Worm (Caenorhabditis elegans) whole organism, L3 larva: ENCODE measurements around the gene ugt-7.

Source experiments
- R02D3.7 ChIP-seq: fragments of 150-350 bp; optimal IDR thresholded peaks from 2 replicates; lab custom pipeline; 2014; ENCODE audit warnings: missing biosample characterization, missing genetic modification characterization
- aly-2 ChIP-seq: fragments of 150-350 bp; optimal IDR thresholded peaks from 2 replicates; lab custom pipeline; 2014; ENCODE audit warnings: missing biosample characterization, missing genetic modification characterization
- ceh-28 ChIP-seq: fragments of 150-350 bp; optimal IDR thresholded peaks from 2 replicates; lab custom pipeline; 2014; ENCODE audit warnings: missing biosample characterization, missing genetic modification reagents, missing genetic modification characterization
- ceh-82 ChIP-seq: fragments of 150-350 bp; optimal IDR thresholded peaks from 2 replicates; lab custom pipeline; 2014; ENCODE audit warnings: missing biosample characterization, missing genetic modification characterization
- ceh-9 ChIP-seq: sonication (generic microtip); optimal IDR thresholded peaks from 2 replicates; lab custom pipeline; 2018; ENCODE audit warnings: missing biosample characterization, missing genetic modification characterization
- elt-1 ChIP-seq: fragments of 150-350 bp; optimal IDR thresholded peaks from 2 replicates; lab custom pipeline; 2014; ENCODE audit warnings: missing biosample characterization, missing genetic modification characterization
- eor-1 ChIP-seq, 2 experiments: fragments of 150-350 bp; optimal IDR thresholded peaks; 2 replicates each; lab custom pipeline; 2014 to 2018; ENCODE audit warnings: missing biosample characterization in 2 of 2, missing genetic modification characterization in 2 of 2
- fkh-10 ChIP-seq: sonication (generic microtip); optimal IDR thresholded peaks from 2 replicates; lab custom pipeline; 2017; ENCODE audit warnings: missing biosample characterization, missing genetic modification reagents, missing genetic modification characterization
- fkh-2 ChIP-seq: fragments of 150-350 bp; optimal IDR thresholded peaks from 2 replicates; lab custom pipeline; 2014; ENCODE audit warnings: missing biosample characterization, missing genetic modification reagents, missing genetic modification characterization
- fos-1 ChIP-seq: fragments of 150-350 bp; optimal IDR thresholded peaks from 2 replicates; lab custom pipeline; 2014; ENCODE audit warnings: missing biosample characterization, missing genetic modification characterization
- mdl-1 ChIP-seq: fragments of 150-350 bp; optimal IDR thresholded peaks from 2 replicates; lab custom pipeline; 2014; ENCODE audit warnings: missing biosample characterization, missing genetic modification characterization
- nhr-23 ChIP-seq: fragments of 150-350 bp; optimal IDR thresholded peaks from 2 replicates; lab custom pipeline; 2014; ENCODE audit warnings: missing biosample characterization, missing genetic modification reagents, missing genetic modification characterization
- nhr-237 ChIP-seq: fragments of 150-350 bp; optimal IDR thresholded peaks from 2 replicates; lab custom pipeline; 2014; ENCODE audit warnings: missing biosample characterization, missing genetic modification characterization
- nhr-28 ChIP-seq: fragments of 150-350 bp; optimal IDR thresholded peaks from 2 replicates; lab custom pipeline; 2014; ENCODE audit warnings: missing biosample characterization, missing genetic modification characterization
- nhr-43 ChIP-seq: sonication (generic microtip); optimal IDR thresholded peaks from 2 replicates; lab custom pipeline; 2016; ENCODE audit warnings: mild to moderate bottlenecking, missing genetic modification characterization, missing compliant biosample characterization; ENCODE audit not compliant: poor library complexity, severe bottlenecking
- nhr-67 ChIP-seq: fragments of 150-350 bp; optimal IDR thresholded peaks from 2 replicates; lab custom pipeline; 2014; ENCODE audit warnings: missing biosample characterization, missing genetic modification characterization
- nhr-76 ChIP-seq: fragments of 150-350 bp; sonication (generic microtip); optimal IDR thresholded peaks from 5 replicates; lab custom pipeline; 2014; ENCODE audit warnings: missing biosample characterization, missing genetic modification characterization
- nhr-77 ChIP-seq: fragments of 150-350 bp; optimal IDR thresholded peaks from 2 replicates; lab custom pipeline; 2014; ENCODE audit warnings: missing biosample characterization, missing genetic modification characterization
- pha-4 ChIP-seq: fragments of 150-350 bp; optimal IDR thresholded peaks from 2 replicates; lab custom pipeline; 2014; ENCODE audit warnings: missing biosample characterization, missing genetic modification reagents, missing genetic modification characterization
- pqm-1 ChIP-seq: fragments of 150-350 bp; optimal IDR thresholded peaks from 2 replicates; lab custom pipeline; 2017; ENCODE audit warnings: missing biosample characterization, missing genetic modification characterization, inconsistent platforms
- sea-2 ChIP-seq: fragments of 150-350 bp; sonication (generic microtip); optimal IDR thresholded peaks from 4 replicates; lab custom pipeline; 2014; ENCODE audit warnings: missing biosample characterization, missing genetic modification reagents, missing genetic modification characterization
- skn-1 ChIP-seq: fragments of 150-350 bp; optimal IDR thresholded peaks from 2 replicates; lab custom pipeline; 2014; ENCODE audit warnings: missing biosample characterization, missing genetic modification characterization
- snpc-4 ChIP-seq: fragments of 150-350 bp; optimal IDR thresholded peaks from 2 replicates; lab custom pipeline; 2014; ENCODE audit warnings: missing biosample characterization, missing genetic modification characterization
- tbx-2 ChIP-seq: sonication (generic microtip); optimal IDR thresholded peaks from 2 replicates; lab custom pipeline; 2016; ENCODE audit warnings: mild to moderate bottlenecking, missing genetic modification characterization, missing compliant biosample characterization
- unc-39 ChIP-seq: sonication (generic microtip); optimal IDR thresholded peaks from 4 replicates; lab custom pipeline; 2017; ENCODE audit warnings: missing biosample characterization, missing genetic modification characterization
- unc-62 ChIP-seq: fragments of 150-350 bp; sonication (generic microtip); optimal IDR thresholded peaks from 4 replicates; lab custom pipeline; 2014; ENCODE audit warnings: missing biosample characterization, missing genetic modification reagents, missing genetic modification characterization
- zag-1 ChIP-seq: fragments of 150-350 bp; optimal IDR thresholded peaks from 2 replicates; lab custom pipeline; 2014; ENCODE audit warnings: missing biosample characterization, missing genetic modification characterization
- ztf-11 ChIP-seq: fragments of 150-350 bp; optimal IDR thresholded peaks from 2 replicates; lab custom pipeline; 2014; ENCODE audit warnings: missing biosample characterization, missing genetic modification characterization

ugt-7 gene

ce11 chrV:4980094-4980493 is 20.3 kb downstream of the ugt-7 start:
- TF ChIP-seq nhr-28 (tag; lab: Kevin White, UChicago) (no peak), nhr-237 (tag; lab: Kevin White, UChicago) (no peak), elt-1 (no peak), fkh-10 (no peak), unc-39 (tag; lab: Kevin White, UChicago) (no peak)

DNA sequence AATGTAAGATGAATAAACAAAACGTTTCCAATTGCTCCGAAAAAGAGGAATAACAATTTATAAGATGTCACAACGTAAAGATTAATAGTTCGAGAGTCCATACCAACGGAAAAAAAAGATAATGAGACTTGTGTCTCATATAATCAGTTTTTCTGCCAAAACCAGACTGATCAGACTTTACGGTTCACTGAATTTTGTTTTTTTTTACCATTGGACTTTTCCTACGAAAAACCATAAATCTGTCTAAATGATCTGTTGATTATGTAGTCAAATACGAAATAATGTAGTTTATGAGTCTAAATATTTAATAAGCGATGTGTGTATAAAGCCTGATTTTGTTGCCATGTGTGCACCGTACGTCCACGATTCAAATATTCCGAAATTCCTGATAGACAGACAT is 21.3 kb downstream of the ugt-7 start, which contains the start of gene srsx-11:
Gene srsx-11, minus strand, starts transcription at position 101 of the 400 bp plus-strand sequence.
- TF ChIP-seq ceh-82 (tag; lab: Kevin White, UChicago) (no peak), ztf-11 (tag; lab: Kevin White, UChicago) (no peak), zag-1 (tag; lab: Kevin White, UChicago) (no peak)
- TF ChIP-seq, all 47 proteins: peak for 0

- no peak for TF ChIP-seq sea-2 (GFP tag; lab: Kevin White, UChicago)
- no peak for TF ChIP-seq pha-4 (tag; lab: Kevin White, UChicago)
- TF ChIP-seq unc-39 (tag; lab: Kevin White, UChicago): no peak
- TF ChIP-seq fkh-2 (tag; lab: Kevin White, UChicago): no peak
- TF ChIP-seq fos-1 (tag; lab: Kevin White, UChicago): no peak
- no peak for TF ChIP-seq R02D3.7 (tag; lab: Kevin White, UChicago)
- TF ChIP-seq tbx-2 (tag; lab: Kevin White, UChicago): no peak
- no peak for TF ChIP-seq nhr-77 (tag; lab: Kevin White, UChicago)
- no peak for TF ChIP-seq ceh-28
These were observed 22.8 kb downstream of the ugt-7 start for ce11 chrV:4977539-4977938.

- no peak for TF ChIP-seq nhr-76 (tag; lab: Kevin White, UChicago)
- TF ChIP-seq nhr-23: no peak
- TF ChIP-seq nhr-43 (tag; lab: Kevin White, UChicago): no peak
- no peak for TF ChIP-seq sea-2 (GFP tag; lab: Kevin White, UChicago)
- no peak for TF ChIP-seq nhr-77 (tag; lab: Kevin White, UChicago)
- TF ChIP-seq skn-1: no peak
- no peak for TF ChIP-seq pha-4 (tag; lab: Kevin White, UChicago)
- no peak for TF ChIP-seq fkh-10
- no peak for TF ChIP-seq ztf-11 (tag; lab: Kevin White, UChicago)
- TF ChIP-seq mdl-1 (tag; lab: Kevin White, UChicago): no peak
- TF ChIP-seq nhr-237 (tag; lab: Kevin White, UChicago): no peak
- TF ChIP-seq unc-62 (GFP tag; lab: Kevin White, UChicago): no peak
- TF ChIP-seq nhr-28 (tag; lab: Kevin White, UChicago): no peak
- TF ChIP-seq zag-1 (tag; lab: Kevin White, UChicago): no peak
- no peak for TF ChIP-seq snpc-4 (tag; lab: Kevin White, UChicago)
- no peak for TF ChIP-seq nhr-67 (tag; lab: Kevin White, UChicago)
- TF ChIP-seq ceh-9 (tag; lab: Kevin White, UChicago): no peak
- no peak for TF ChIP-seq fos-1 (tag; lab: Kevin White, UChicago)
These were observed 25.2 kb downstream of the ugt-7 start, which contains the start of gene F26G5.1 for ce11 chrV:4975140-4975539. Gene F26G5.1 (plus strand): TSS chrV:4975478.

DNA sequence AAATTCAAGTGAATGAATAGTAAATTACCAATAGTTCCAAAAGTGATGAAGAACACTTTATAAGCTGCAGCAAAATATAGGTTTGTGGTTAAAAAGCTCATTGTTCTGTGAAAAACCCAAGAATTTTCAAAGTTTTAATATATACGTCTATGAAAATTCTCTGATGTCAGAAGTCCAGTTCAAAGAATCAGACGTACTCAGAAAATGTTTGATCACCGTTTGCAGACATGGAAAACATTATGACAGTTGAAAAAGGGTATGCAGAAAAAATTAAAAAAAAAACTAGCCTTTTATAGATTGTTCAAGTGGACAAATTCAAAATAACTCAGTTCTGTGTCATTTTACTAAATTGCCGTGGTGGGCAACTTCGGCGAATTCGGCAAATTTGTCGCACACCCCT is 25.7 kb downstream of the ugt-7 start, which contains the start of gene srsx-10:
Gene srsx-10, minus strand, starts transcription at position 101 of the 400 bp plus-strand sequence.
- no peak for TF ChIP-seq elt-1
- no peak for TF ChIP-seq zag-1 (tag; lab: Kevin White, UChicago)
- no peak for TF ChIP-seq aly-2 (tag; lab: Kevin White, UChicago)
- TF ChIP-seq, all 47 proteins: peak for 0

DNA sequence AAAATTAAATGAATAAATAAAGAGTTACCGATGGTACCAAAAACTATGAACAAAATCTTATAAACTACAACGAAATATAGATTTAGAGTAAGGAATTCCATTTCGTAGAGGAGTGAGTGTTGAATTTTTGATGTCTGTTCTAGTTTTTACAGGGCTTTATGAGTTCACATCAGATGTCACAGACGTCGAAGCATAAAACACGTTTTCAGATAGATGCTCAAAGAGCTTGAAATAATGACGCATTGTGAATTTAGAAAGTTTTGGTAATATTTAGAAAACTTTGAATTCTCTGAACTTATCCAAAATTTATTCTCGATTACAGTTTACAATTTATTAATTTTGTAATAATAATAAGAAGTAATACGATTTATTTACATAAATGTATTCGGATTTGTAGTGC is 27.4 kb downstream of the ugt-7 start, which contains the start of gene srsx-9:
Gene srsx-9, minus strand, starts transcription at position 101 of the 400 bp plus-strand sequence.
- no peak for TF ChIP-seq pqm-1 (tag; lab: Kevin White, UChicago)
- no peak for TF ChIP-seq nhr-76 (tag; lab: Kevin White, UChicago)
- no peak for TF ChIP-seq aly-2 (tag; lab: Kevin White, UChicago)
- no peak for TF ChIP-seq eor-1 (tag; optimal IDR thresholded peaks at IDR 0.05; lab: Kevin White, UChicago)

ce11 chrV:4969503-4969902 is 30.9 kb downstream of the ugt-7 start:
- no peak for TF ChIP-seq ceh-9 (tag; lab: Kevin White, UChicago)
- TF ChIP-seq pqm-1 (tag; lab: Kevin White, UChicago): peak; percentile 14
- peak; percentile 87 for TF ChIP-seq pha-4 (tag; lab: Kevin White, UChicago)
